Worm (Caenorhabditis elegans): ENCODE results near the gene ugt-44.

- TF ChIP-seq nhr-10 (tag; optimal IDR thresholded peaks at IDR 0.05) (no peak), F13H6.1 (tag; optimal IDR thresholded peaks at IDR 0.05) (no peak), elt-1 (tag; optimal IDR thresholded peaks at IDR 0.05) (no peak), lin-39 (tag; optimal IDR thresholded peaks at IDR 0.05) (no peak), ztf-1 (GFP tag; conservative IDR thresholded peaks at IDR 0.05) (no peak), ceh-82 (tag; optimal IDR thresholded peaks at IDR 0.05) (no peak)
Observed at ce11 chrIV:10449799-10450198, 19.7 kb upstream of the ugt-44 start, which contains the start of gene F13B12.4.

Data from whole organism, L2 larva.